Worm (Caenorhabditis elegans): Measurements from ENCODE around the gene msp-79.

DNA sequence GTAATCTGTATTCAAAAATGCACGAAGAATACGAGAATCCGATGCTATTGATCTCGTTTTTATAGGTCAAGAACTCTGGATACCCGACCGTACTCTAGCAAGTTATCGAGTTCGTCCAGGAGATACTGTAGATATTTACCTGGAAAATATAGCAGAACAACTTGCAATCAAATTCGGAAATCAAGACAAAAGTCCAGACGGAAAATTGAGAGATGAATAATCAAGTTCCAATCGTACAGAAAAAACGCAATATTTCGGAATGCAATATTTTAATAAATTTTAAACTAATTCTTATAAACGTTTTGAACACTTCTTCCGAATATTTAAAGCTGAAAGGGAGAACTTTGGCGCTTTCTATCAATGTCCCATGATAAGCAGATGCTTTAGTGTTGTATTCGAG, 28.0 kb downstream of the msp-79 start:
- TF ChIP-seq hmg-4 (GFP tag; optimal IDR thresholded peaks at IDR 0.05) (no peak), ama-1 (optimal IDR thresholded peaks at IDR 0.05) (no peak), F13C5.2 (tag; optimal IDR thresholded peaks at IDR 0.05) (no peak), flt-1 (GFP tag; IDR thresholded peaks at IDR 0.05) (no peak), tbx-37 (GFP tag; conservative IDR thresholded peaks at IDR 0.05) (no peak), B0310.2 (tag; optimal IDR thresholded peaks at IDR 0.05) (no peak), hmbx-1 (tag; optimal IDR thresholded peaks at IDR 0.05) (no peak), hnd-1 (tag; optimal IDR thresholded peaks at IDR 0.05) (no peak), tra-4 (tag; optimal IDR thresholded peaks at IDR 0.05) (no peak), ceh-13 (GFP tag; optimal IDR thresholded peaks at IDR 0.05) (no peak)

Data from whole organism, early embryonic.